Fruit fly (Drosophila melanogaster) whole organism, embryonic: ENCODE results near the gene cold.
A peak's percentile ranks its signal among the peaks of the same experiment; 100 is the strongest.

Experiments used
- Atf-2 ChIP-seq: fragments of 200-800 bp; sonication (Bioruptor generic); optimal IDR thresholded peaks from 2 replicates; lab custom pipeline; 2016; ENCODE audit warnings: missing biosample characterization, missing genetic modification characterization
- CG14710 ChIP-seq: fragments of 200-800 bp; sonication (Bioruptor generic); optimal IDR thresholded peaks from 3 replicates; lab custom pipeline; 2019; ENCODE audit warnings: missing biosample characterization, mild to moderate bottlenecking, missing genetic modification characterization, moderate library complexity
- CG14965 ChIP-seq: fragments of 200-800 bp; sonication (Bioruptor generic); optimal IDR thresholded peaks from 2 replicates; lab custom pipeline; 2016; ENCODE audit warnings: missing biosample characterization, missing genetic modification characterization, borderline replicate concordance
- CG15696 ChIP-seq: fragments of 200-800 bp; sonication (Bioruptor generic); optimal IDR thresholded peaks from 2 replicates; lab custom pipeline; 2019; ENCODE audit warnings: missing biosample characterization, mild to moderate bottlenecking, missing genetic modification characterization, moderate library complexity
- CG1603 ChIP-seq: fragments of 200-800 bp; sonication (Bioruptor generic); optimal IDR thresholded peaks from 2 replicates; lab custom pipeline; 2019; ENCODE audit warnings: missing biosample characterization, mild to moderate bottlenecking, missing genetic modification characterization, moderate library complexity
- CG16863 ChIP-seq: fragments of 200-800 bp; sonication (Bioruptor generic); optimal IDR thresholded peaks from 3 replicates; lab custom pipeline; 2016; ENCODE audit warnings: missing biosample characterization, missing genetic modification characterization
- CG17186 ChIP-seq: fragments of 200-800 bp; sonication (Bioruptor generic); optimal IDR thresholded peaks from 3 replicates; lab custom pipeline; 2017; ENCODE audit warnings: missing biosample characterization, missing genetic modification reagents, missing genetic modification characterization
- CG18262 ChIP-seq: fragments of 200-800 bp; optimal IDR thresholded peaks from 3 replicates; lab custom pipeline; 2019; ENCODE audit warnings: missing biosample characterization, mild to moderate bottlenecking, missing genetic modification characterization, moderate library complexity
- CG4282 ChIP-seq: fragments of 200-800 bp; sonication (Bioruptor generic); optimal IDR thresholded peaks from 2 replicates; lab custom pipeline; 2016; ENCODE audit warnings: missing biosample characterization, missing genetic modification characterization
- CG4617 ChIP-seq: fragments of 200-800 bp; sonication (Bioruptor generic); optimal IDR thresholded peaks from 3 replicates; lab custom pipeline; 2016; ENCODE audit warnings: missing biosample characterization, missing genetic modification characterization, borderline replicate concordance
- CG4707 ChIP-seq: fragments of 200-800 bp; sonication (Bioruptor generic); optimal IDR thresholded peaks from 2 replicates; lab custom pipeline; 2018; ENCODE audit warnings: missing biosample characterization, mild to moderate bottlenecking, missing genetic modification characterization, moderate library complexity
- CG4730 ChIP-seq: fragments of 200-800 bp; sonication (Bioruptor generic); IDR thresholded peaks from 2 replicates; pipeline ENCODE4 v1.3.6; 2022; ENCODE audit warnings: missing biosample characterization, missing genetic modification characterization
- CG6272 ChIP-seq: fragments of 200-800 bp; sonication (Bioruptor generic); IDR thresholded peaks from 2 replicates; pipeline ENCODE4 v1.3.6; 2022; ENCODE audit warnings: missing biosample characterization, missing genetic modification characterization
- CG7271 ChIP-seq: fragments of 200-800 bp; sonication (Bioruptor generic); optimal IDR thresholded peaks from 2 replicates; lab custom pipeline; 2018; ENCODE audit warnings: missing biosample characterization, mild to moderate bottlenecking, missing genetic modification characterization, moderate library complexity
- CG7786 ChIP-seq: fragments of 200-800 bp; sonication (Bioruptor generic); optimal IDR thresholded peaks from 2 replicates; lab custom pipeline; 2016; ENCODE audit warnings: missing biosample characterization, missing genetic modification characterization
- CG8765 ChIP-seq: fragments of 200-800 bp; sonication (Bioruptor generic); IDR thresholded peaks from 2 replicates; pipeline ENCODE4 v1.3.6; 2022; ENCODE audit warnings: missing biosample characterization, missing genetic modification characterization
- D19B ChIP-seq: fragments of 200-800 bp; sonication (Bioruptor generic); optimal IDR thresholded peaks from 2 replicates; lab custom pipeline; 2017; ENCODE audit warnings: missing biosample characterization, mild to moderate bottlenecking, missing genetic modification characterization
- Dek ChIP-seq: fragments of 200-800 bp; sonication (Bioruptor generic); optimal IDR thresholded peaks from 3 replicates; lab custom pipeline; 2019; ENCODE audit warnings: missing biosample characterization, mild to moderate bottlenecking, missing genetic modification characterization, moderate library complexity
- ERR ChIP-seq: fragments of 200-800 bp; sonication (Bioruptor generic); optimal IDR thresholded peaks from 2 replicates; lab custom pipeline; 2016; ENCODE audit warnings: missing biosample characterization, missing genetic modification characterization
- HLH4C ChIP-seq: fragments of 200-800 bp; sonication (Bioruptor generic); IDR thresholded peaks from 3 replicates; pipeline ENCODE4 v1.3.6; 2022; ENCODE audit warnings: missing biosample characterization, missing genetic modification characterization; ENCODE audit not compliant: partially characterized antibody
- Jarid2 ChIP-seq: fragments of 200-800 bp; sonication (Bioruptor generic); optimal IDR thresholded peaks from 3 replicates; lab custom pipeline; 2017; ENCODE audit warnings: mild to moderate bottlenecking, missing biosample characterization, missing genetic modification reagents, missing genetic modification characterization
- Kr ChIP-seq: fragments of 200-800 bp; sonication (Bioruptor generic); optimal IDR thresholded peaks from 2 replicates; lab custom pipeline; 2017; ENCODE audit warnings: missing biosample characterization, mild to moderate bottlenecking, missing genetic modification characterization
- Mrtf ChIP-seq: fragments of 200-800 bp; sonication (Bioruptor generic); IDR thresholded peaks from 3 replicates; pipeline ENCODE4 v1.3.6; 2022; ENCODE audit warnings: missing biosample characterization, missing genetic modification characterization
- Rfx ChIP-seq: fragments of 200-800 bp; sonication (Bioruptor generic); IDR thresholded peaks from 2 replicates; pipeline ENCODE4 v1.3.6; 2022; ENCODE audit warnings: missing biosample characterization, missing genetic modification characterization
- Sry-δ ChIP-seq: fragments of 200-800 bp; sonication (Bioruptor generic); optimal IDR thresholded peaks from 2 replicates; lab custom pipeline; 2016; ENCODE audit warnings: missing biosample characterization, missing genetic modification characterization
- Ssrp ChIP-seq: fragments of 200-800 bp; sonication (Bioruptor generic); optimal IDR thresholded peaks from 2 replicates; lab custom pipeline; 2018; ENCODE audit warnings: missing biosample characterization, mild to moderate bottlenecking, missing genetic modification characterization, moderate library complexity
- Tbp ChIP-seq: fragments of >200 bp; optimal IDR thresholded peaks from 2 replicates; lab custom pipeline; 2018; ENCODE audit warnings: missing biosample characterization, missing genetic modification characterization
- Usf ChIP-seq: fragments of 200-800 bp; sonication (Bioruptor generic); optimal IDR thresholded peaks from 2 replicates; lab custom pipeline; 2017; ENCODE audit warnings: missing genotype, missing biosample characterization, missing genetic modification characterization
- Vsx1 ChIP-seq: fragments of 200-800 bp; sonication (Bioruptor generic); optimal IDR thresholded peaks from 2 replicates; lab custom pipeline; 2017; ENCODE audit warnings: missing biosample characterization, mild to moderate bottlenecking, missing genetic modification characterization, missing genetic modification reagents
- ato ChIP-seq: fragments of 200-800 bp; sonication (Bioruptor generic); IDR thresholded peaks from 2 replicates; pipeline ENCODE4 v1.3.6; 2022; ENCODE audit warnings: missing biosample characterization, missing genetic modification characterization; ENCODE audit not compliant: partially characterized antibody
- bab2 ChIP-seq: fragments of 200-800 bp; sonication (Bioruptor generic); optimal IDR thresholded peaks from 2 replicates; lab custom pipeline; 2016; ENCODE audit warnings: missing biosample characterization, missing genetic modification characterization
- br ChIP-seq: fragments of >200 bp; optimal IDR thresholded peaks from 2 replicates; lab custom pipeline; 2017
- cg ChIP-seq: fragments of 200-800 bp; sonication (Bioruptor generic); optimal IDR thresholded peaks from 3 replicates; lab custom pipeline; 2019; ENCODE audit warnings: missing biosample characterization, mild to moderate bottlenecking, missing genetic modification characterization, moderate library complexity
- chinmo ChIP-seq: fragments of 200-800 bp; sonication (Bioruptor generic); IDR thresholded peaks from 4 replicates; pipeline ENCODE4 v1.3.6; 2022; ENCODE audit warnings: missing biosample characterization, missing genetic modification characterization; ENCODE audit not compliant: partially characterized antibody
- cwo ChIP-seq: fragments of 200-800 bp; sonication (Bioruptor generic); optimal IDR thresholded peaks from 3 replicates; lab custom pipeline; 2017; ENCODE audit warnings: missing biosample characterization, missing genetic modification characterization, mild to moderate bottlenecking, moderate library complexity, missing genetic modification reagents
- danr ChIP-seq: fragments of 200-800 bp; sonication (Bioruptor generic); IDR thresholded peaks from 2 replicates; pipeline ENCODE4 v1.3.6; 2022; ENCODE audit warnings: missing biosample characterization, missing genetic modification characterization
- dm ChIP-seq: fragments of 200-800 bp; sonication (Bioruptor generic); optimal IDR thresholded peaks from 3 replicates; lab custom pipeline; 2016; ENCODE audit warnings: missing biosample characterization, missing genetic modification characterization
- eyg ChIP-seq: fragments of 200-800 bp; sonication (Bioruptor generic); optimal IDR thresholded peaks from 3 replicates; lab custom pipeline; 2016; ENCODE audit warnings: missing biosample characterization, missing genetic modification characterization
- gce ChIP-seq: fragments of 200-800 bp; sonication (Bioruptor generic); IDR thresholded peaks from 3 replicates; pipeline ENCODE4 v1.3.6; 2022; ENCODE audit warnings: missing biosample characterization, missing genetic modification characterization
- gem ChIP-seq: fragments of 200-800 bp; sonication (Bioruptor generic); optimal IDR thresholded peaks from 2 replicates; lab custom pipeline; 2019; ENCODE audit warnings: missing biosample characterization, mild to moderate bottlenecking, missing genetic modification characterization, moderate library complexity
- jigr1 ChIP-seq: fragments of 200-800 bp; sonication (Bioruptor generic); IDR thresholded peaks from 3 replicates; pipeline ENCODE4 v1.3.6; 2022; ENCODE audit warnings: missing biosample characterization, missing genetic modification characterization
- kah ChIP-seq: fragments of 200-800 bp; sonication (Bioruptor generic); optimal IDR thresholded peaks from 2 replicates; lab custom pipeline; 2018; ENCODE audit warnings: missing biosample characterization, mild to moderate bottlenecking, missing genetic modification characterization
- kni ChIP-seq: fragments of 200-800 bp; sonication (Bioruptor generic); optimal IDR thresholded peaks from 3 replicates; lab custom pipeline; 2017; ENCODE audit warnings: mild to moderate bottlenecking, missing biosample characterization, missing genetic modification reagents, missing genetic modification characterization
- maf-S ChIP-seq: fragments of 200-800 bp; sonication (Bioruptor generic); optimal IDR thresholded peaks from 2 replicates; lab custom pipeline; 2016; ENCODE audit warnings: missing biosample characterization, missing genetic modification characterization
- nau ChIP-seq: fragments of 200-800 bp; sonication (Bioruptor generic); optimal IDR thresholded peaks from 3 replicates; lab custom pipeline; 2017; ENCODE audit warnings: missing biosample characterization, mild to moderate bottlenecking, missing genetic modification characterization, missing genetic modification reagents
- odd ChIP-seq: fragments of 200-800 bp; sonication (Bioruptor generic); optimal IDR thresholded peaks from 2 replicates; lab custom pipeline; 2017; ENCODE audit warnings: missing biosample characterization, mild to moderate bottlenecking, missing genetic modification characterization
- repo ChIP-seq: fragments of 200-800 bp; sonication (Bioruptor generic); optimal IDR thresholded peaks from 2 replicates; lab custom pipeline; 2016; ENCODE audit warnings: missing biosample characterization, missing genetic modification characterization
- run ChIP-seq: fragments of 200-800 bp; sonication (Bioruptor generic); optimal IDR thresholded peaks from 3 replicates; lab custom pipeline; 2018; ENCODE audit warnings: missing biosample characterization, mild to moderate bottlenecking, missing genetic modification characterization
- slp2 ChIP-seq: fragments of 200-800 bp; sonication (Bioruptor generic); optimal IDR thresholded peaks from 2 replicates; lab custom pipeline; 2016; ENCODE audit warnings: missing biosample characterization, missing genetic modification characterization
- tll ChIP-seq, 2 experiments: fragments of 200-800 bp in 1 of 2; fragments of >200 bp in 1 of 2; sonication (Bioruptor generic) in 1 of 2; optimal IDR thresholded peaks; 2 replicates each; lab custom pipeline; 2017 to 2019; ENCODE audit warnings: missing biosample characterization in 2 of 2, missing genetic modification characterization in 2 of 2, mild to moderate bottlenecking in 1 of 2, moderate library complexity in 1 of 2

Gene cold

dm6 chr2L:601848-602247, 27.8 kb downstream of the cold start:
- TF ChIP-seq Mrtf (no peak), jigr1 (GFP tag; lab: Robert Waterston, UW) (no peak), bab2 (GFP tag; lab: Kevin White, UChicago) (no peak), CG8765 (no peak), tll (GFP tag; optimal IDR thresholded peaks at IDR 0.05; lab: Kevin White, UChicago) (peak in 1 of 2 experiments; percentile 94), CG7271 (no peak)
- TF ChIP-seq, all 482 proteins: peak for 1

- peak; percentile 6 for TF ChIP-seq Vsx1 (GFP tag; lab: Kevin White, UChicago)
- TF ChIP-seq CG4707 (GFP tag; lab: Kevin White, UChicago): no peak
- no peak for TF ChIP-seq nau
- no peak for TF ChIP-seq odd (GFP tag; lab: Kevin White, UChicago)
- TF ChIP-seq repo (GFP tag; lab: Kevin White, UChicago): no peak
- TF ChIP-seq CG4282 (GFP tag; lab: Kevin White, UChicago): no peak
- no peak for TF ChIP-seq slp2 (GFP tag; lab: Kevin White, UChicago)
- TF ChIP-seq CG4617 (GFP tag; lab: Kevin White, UChicago): peak; percentile 74
- TF ChIP-seq HLH4C (GFP tag; lab: Robert Waterston, UW): peak; percentile 52; the same call in 1 of the 3 replicates
- TF ChIP-seq gce: no peak
- no peak for TF ChIP-seq CG7786 (GFP tag; lab: Kevin White, UChicago)
- no peak for TF ChIP-seq CG14965
- TF ChIP-seq cg: no peak
- peak; percentile 41 for TF ChIP-seq Sry-δ (GFP tag; lab: Kevin White, UChicago)
- TF ChIP-seq CG17186: no peak
- peak; percentile 40 for TF ChIP-seq CG1603 (tag; lab: Kevin White, UChicago)
- TF ChIP-seq maf-S (GFP tag; lab: Kevin White, UChicago): no peak
- TF ChIP-seq eyg (GFP tag; lab: Kevin White, UChicago): no peak
- no peak for TF ChIP-seq kni
- no peak for TF ChIP-seq ERR (GFP tag; lab: Kevin White, UChicago)
- peak; percentile 78 for TF ChIP-seq CG15696 (tag; lab: Kevin White, UChicago)
- no peak for TF ChIP-seq Tbp (GFP tag; lab: Kevin White, UChicago)
- peak; percentile 14 for TF ChIP-seq Ssrp
- TF ChIP-seq CG16863 (GFP tag; lab: Kevin White, UChicago): peak; percentile 27
- TF ChIP-seq CG14710: peak; percentile 69
- TF ChIP-seq kah (GFP tag; lab: Kevin White, UChicago): no peak
- TF ChIP-seq Kr (GFP tag; lab: Kevin White, UChicago): no peak
- TF ChIP-seq dm (GFP tag; lab: Kevin White, UChicago): no peak
- TF ChIP-seq run (tag; lab: Kevin White, UChicago): no peak
- TF ChIP-seq Jarid2 (GFP tag; lab: Kevin White, UChicago): peak; percentile 45
- no peak for TF ChIP-seq chinmo (GFP tag; lab: Robert Waterston, UW)
- peak; percentile 32 for TF ChIP-seq Dek (tag; lab: Kevin White, UChicago)
- TF ChIP-seq Rfx: peak; percentile 79
- TF ChIP-seq ato (GFP tag; lab: Robert Waterston, UW): no peak
- no peak for TF ChIP-seq danr (GFP tag; lab: Robert Waterston, UW)
- peak; percentile 67 for TF ChIP-seq gem
- no peak for TF ChIP-seq CG6272
- no peak for TF ChIP-seq Usf (GFP tag; lab: Kevin White, UChicago)
- no peak for TF ChIP-seq Atf-2 (GFP tag; lab: Kevin White, UChicago)
- no peak for TF ChIP-seq cwo (GFP tag; lab: Kevin White, UChicago)
- peak; percentile 19; the same call in 1 of the 2 replicates for TF ChIP-seq CG4730 (GFP tag; lab: Robert Waterston, UW)
- TF ChIP-seq CG18262 (tag; lab: Kevin White, UChicago): peak; percentile 53
- TF ChIP-seq D19B (GFP tag; lab: Kevin White, UChicago): no peak
- TF ChIP-seq br (lab: Kevin White, UChicago): no peak
Observed at dm6 chr2L:602439-602879, 28.4 kb downstream of the cold start, which contains the start of gene CG13689. CG13689 (plus strand) TSS chr2L:602813.
